Fruit fly (Drosophila melanogaster) S2 (cell line): Measurements from ENCODE around the gene CG13306.

Source experiments
- CG8478 ChIP-seq: fragments of >200 bp; optimal IDR thresholded peaks from 2 replicates; lab custom pipeline; 2018
- CTCF ChIP-seq, 2 experiments: fragments of >200 bp; optimal IDR thresholded peaks; 2 replicates each; lab custom pipeline; 2018

dm6 chr3L:8731494-8731994 lies 18.0 kb downstream of the CG13306 start, which contains the start of gene Cp16:
- TF ChIP-seq CG8478 (lab: Kevin White, UChicago) (no peak), CTCF (optimal IDR thresholded peaks at IDR 0.05; lab: Kevin White, UChicago) (no peak)
